Fruit fly (Drosophila melanogaster) whole organism, embryonic: Measurements from ENCODE around the gene fzo.

Source experiments
- Antp ChIP-seq: fragments of 200-800 bp; sonication (Bioruptor generic); optimal IDR thresholded peaks from 3 replicates; lab custom pipeline; 2016; ENCODE audit warnings: missing biosample characterization, missing genetic modification characterization
- CG10366 ChIP-seq: fragments of 200-800 bp; sonication (Bioruptor generic); IDR thresholded peaks from 2 replicates; pipeline ENCODE4 v1.3.6; 2022; ENCODE audit warnings: missing biosample characterization, missing genetic modification characterization
- CG11085 ChIP-seq: fragments of 200-800 bp; sonication (Bioruptor generic); IDR thresholded peaks from 2 replicates; pipeline ENCODE4 v1.3.6; 2022; ENCODE audit warnings: missing biosample characterization, missing genetic modification characterization
- CG1233 ChIP-seq: fragments of 200-800 bp; sonication (Bioruptor generic); optimal IDR thresholded peaks from 4 replicates; lab custom pipeline; 2018; ENCODE audit warnings: missing biosample characterization, mild to moderate bottlenecking, missing genetic modification characterization
- CG15269 ChIP-seq: fragments of 200-800 bp; sonication (Bioruptor generic); optimal IDR thresholded peaks from 2 replicates; lab custom pipeline; 2018; ENCODE audit warnings: missing biosample characterization, mild to moderate bottlenecking, missing genetic modification characterization, moderate library complexity
- CG31388 ChIP-seq: fragments of 200-800 bp; sonication (Bioruptor generic); optimal IDR thresholded peaks from 2 replicates; lab custom pipeline; 2016; ENCODE audit warnings: missing biosample characterization, missing genetic modification characterization
- CG31441 ChIP-seq: fragments of 200-800 bp; sonication (Bioruptor generic); IDR thresholded peaks from 2 replicates; pipeline ENCODE4 v1.3.6; 2022; ENCODE audit warnings: missing biosample characterization, missing genetic modification characterization
- CG33557 ChIP-seq: fragments of 200-800 bp; sonication (Bioruptor generic); optimal IDR thresholded peaks from 2 replicates; lab custom pipeline; 2019; ENCODE audit warnings: missing biosample characterization, mild to moderate bottlenecking, missing genetic modification characterization, moderate library complexity
- CG42726 ChIP-seq: fragments of 200-800 bp; sonication (Bioruptor generic); IDR thresholded peaks from 2 replicates; pipeline ENCODE4 v1.3.6; 2022; ENCODE audit warnings: missing biosample characterization, missing genetic modification characterization; ENCODE audit not compliant: partially characterized antibody
- CG6175 ChIP-seq: fragments of 200-800 bp; sonication (Bioruptor generic); IDR thresholded peaks from 3 replicates; pipeline ENCODE4 v1.3.6; 2022; ENCODE audit warnings: missing biosample characterization, missing genetic modification characterization
- CG6791 ChIP-seq: fragments of 200-800 bp; sonication (Bioruptor generic); IDR thresholded peaks from 3 replicates; pipeline ENCODE4 v1.3.6; 2022; ENCODE audit warnings: missing biosample characterization, missing genetic modification characterization; ENCODE audit not compliant: partially characterized antibody
- CG7357 ChIP-seq: fragments of 200-800 bp; sonication (Bioruptor generic); IDR thresholded peaks from 3 replicates; pipeline ENCODE4 v1.3.6; 2022; ENCODE audit warnings: missing biosample characterization, missing genetic modification characterization
- CG7745 ChIP-seq: fragments of 200-800 bp; sonication (Bioruptor generic); optimal IDR thresholded peaks from 2 replicates; lab custom pipeline; 2018; ENCODE audit warnings: missing biosample characterization, mild to moderate bottlenecking, missing genetic modification characterization, moderate library complexity
- CG8281 ChIP-seq: fragments of 200-800 bp; sonication (Bioruptor generic); optimal IDR thresholded peaks from 2 replicates; lab custom pipeline; 2018; ENCODE audit warnings: missing biosample characterization, mild to moderate bottlenecking, missing genetic modification characterization, moderate library complexity
- CG8359 ChIP-seq: fragments of 200-800 bp; sonication (Bioruptor generic); optimal IDR thresholded peaks from 2 replicates; lab custom pipeline; 2017; ENCODE audit warnings: missing biosample characterization, mild to moderate bottlenecking, missing genetic modification characterization, borderline replicate concordance
- CG8388 ChIP-seq: fragments of 200-800 bp; sonication (Bioruptor generic); optimal IDR thresholded peaks from 2 replicates; lab custom pipeline; 2019; ENCODE audit warnings: missing biosample characterization, mild to moderate bottlenecking, missing genetic modification characterization, moderate library complexity
- Camta ChIP-seq: fragments of 200-800 bp; sonication (Bioruptor generic); optimal IDR thresholded peaks from 2 replicates; lab custom pipeline; 2016; ENCODE audit warnings: missing biosample characterization, missing genetic modification characterization
- D ChIP-seq, 2 experiments: fragments of 200-800 bp in 1 of 2; fragments of >200 bp in 1 of 2; sonication (Bioruptor generic) in 1 of 2; optimal IDR thresholded peaks; 2 replicates in 1 of 2; 3 replicates in 1 of 2; lab custom pipeline; 2017; ENCODE audit warnings: mild to moderate bottlenecking in 1 of 2, missing biosample characterization in 1 of 2, missing genetic modification characterization in 1 of 2, missing genetic modification reagents in 1 of 2
- Dbx ChIP-seq: fragments of 200-800 bp; sonication (Bioruptor generic); IDR thresholded peaks from 3 replicates; pipeline ENCODE4 v1.3.6; 2022; ENCODE audit warnings: missing biosample characterization, missing genetic modification characterization
- Ets65A ChIP-seq: fragments of 200-800 bp; sonication (Bioruptor generic); peaks from one replicate; lab custom pipeline; 2016; ENCODE audit warnings: missing biosample characterization, missing genetic modification characterization
- HmgZ ChIP-seq: fragments of 200-800 bp; sonication (Bioruptor generic); optimal IDR thresholded peaks from 2 replicates; lab custom pipeline; 2018; ENCODE audit warnings: missing biosample characterization, mild to moderate bottlenecking, missing genetic modification characterization
- Hsf ChIP-seq: fragments of 200-800 bp; sonication (Bioruptor generic); optimal IDR thresholded peaks from 3 replicates; lab custom pipeline; 2016; ENCODE audit warnings: missing biosample characterization, missing genetic modification characterization
- Mad ChIP-seq: fragments of 200-800 bp; sonication (Bioruptor generic); optimal IDR thresholded peaks from 2 replicates; lab custom pipeline; 2016; ENCODE audit warnings: missing biosample characterization, missing genetic modification characterization
- Myb ChIP-seq: fragments of 200-800 bp; sonication (Bioruptor generic); optimal IDR thresholded peaks from 2 replicates; lab custom pipeline; 2016; ENCODE audit warnings: missing biosample characterization, missing genetic modification characterization
- NC2β ChIP-seq: fragments of 200-800 bp; sonication (Bioruptor generic); optimal IDR thresholded peaks from 2 replicates; lab custom pipeline; 2016; ENCODE audit warnings: missing biosample characterization, missing genetic modification characterization
- Nf-YA ChIP-seq: fragments of 200-800 bp; sonication (Bioruptor generic); IDR thresholded peaks from 2 replicates; pipeline ENCODE4 v1.3.6; 2022; ENCODE audit warnings: missing biosample characterization, missing genetic modification characterization
- Poxn ChIP-seq: fragments of 200-800 bp; sonication (Bioruptor generic); IDR thresholded peaks from 2 replicates; pipeline ENCODE4 v1.3.6; 2022; ENCODE audit warnings: missing biosample characterization, missing genetic modification characterization
- Ptx1 ChIP-seq: fragments of 200-800 bp; sonication (Bioruptor generic); IDR thresholded peaks from 2 replicates; pipeline ENCODE4 v1.3.6; 2022; ENCODE audit warnings: missing biosample characterization, missing genetic modification characterization
- Sry-β ChIP-seq: fragments of 200-800 bp; sonication (Bioruptor generic); optimal IDR thresholded peaks from 2 replicates; lab custom pipeline; 2018; ENCODE audit warnings: missing biosample characterization, mild to moderate bottlenecking, missing genetic modification characterization, moderate library complexity
- Xbp1 ChIP-seq: fragments of 200-800 bp; sonication (Bioruptor generic); optimal IDR thresholded peaks from 3 replicates; lab custom pipeline; 2016; ENCODE audit warnings: missing biosample characterization, mild to moderate bottlenecking, missing genetic modification characterization
- cad ChIP-seq: fragments of >200 bp; optimal IDR thresholded peaks from 2 replicates; lab custom pipeline; 2017; ENCODE audit warnings: missing biosample characterization, missing genetic modification characterization
- cg ChIP-seq: fragments of 200-800 bp; sonication (Bioruptor generic); optimal IDR thresholded peaks from 3 replicates; lab custom pipeline; 2019; ENCODE audit warnings: missing biosample characterization, mild to moderate bottlenecking, missing genetic modification characterization, moderate library complexity
- ci ChIP-seq: fragments of 200-800 bp; sonication (Bioruptor generic); IDR thresholded peaks from 3 replicates; pipeline ENCODE4 v1.3.6; 2022; ENCODE audit warnings: missing biosample characterization, missing genetic modification characterization
- crc ChIP-seq: fragments of 200-800 bp; sonication (Bioruptor generic); optimal IDR thresholded peaks from 2 replicates; lab custom pipeline; 2016; ENCODE audit warnings: missing biosample characterization, missing genetic modification characterization
- croc ChIP-seq: fragments of 200-800 bp; sonication (Bioruptor generic); conservative IDR thresholded peaks from 3 replicates; pipeline ENCODE4 v1.3.6; 2022; ENCODE audit warnings: missing biosample characterization, missing genetic modification characterization
- crp ChIP-seq, 2 experiments: fragments of 200-800 bp; sonication (Bioruptor generic); optimal IDR thresholded peaks; 2 replicates in 1 of 2; 3 replicates in 1 of 2; lab custom pipeline; 2017; ENCODE audit warnings: missing biosample characterization in 2 of 2, missing genetic modification characterization in 2 of 2, mild to moderate bottlenecking in 1 of 2, moderate library complexity in 1 of 2
- fd96Cb ChIP-seq: fragments of 200-800 bp; sonication (Bioruptor generic); optimal IDR thresholded peaks from 2 replicates; lab custom pipeline; 2018; ENCODE audit warnings: missing biosample characterization, mild to moderate bottlenecking, missing genetic modification characterization, moderate library complexity
- gcm ChIP-seq: fragments of 200-800 bp; sonication (Bioruptor generic); optimal IDR thresholded peaks from 2 replicates; lab custom pipeline; 2019; ENCODE audit warnings: missing biosample characterization, mild to moderate bottlenecking, missing genetic modification characterization, moderate library complexity
- kah ChIP-seq: fragments of 200-800 bp; sonication (Bioruptor generic); optimal IDR thresholded peaks from 2 replicates; lab custom pipeline; 2018; ENCODE audit warnings: missing biosample characterization, mild to moderate bottlenecking, missing genetic modification characterization
- onecut ChIP-seq: fragments of 200-800 bp; sonication (Bioruptor generic); IDR thresholded peaks from 2 replicates; pipeline ENCODE4 v1.3.6; 2022; ENCODE audit warnings: missing biosample characterization, missing genetic modification characterization
- org-1 ChIP-seq: fragments of 200-800 bp; sonication (Bioruptor generic); optimal IDR thresholded peaks from 2 replicates; lab custom pipeline; 2017; ENCODE audit warnings: missing biosample characterization, missing genetic modification characterization
- row ChIP-seq: fragments of 200-800 bp; sonication (Bioruptor generic); IDR thresholded peaks from 3 replicates; pipeline ENCODE4 v1.3.6; 2022; ENCODE audit warnings: missing biosample characterization, missing genetic modification characterization
- scrt ChIP-seq: fragments of 200-800 bp; sonication (Bioruptor generic); optimal IDR thresholded peaks from 2 replicates; lab custom pipeline; 2018; ENCODE audit warnings: missing biosample characterization, mild to moderate bottlenecking, missing genetic modification characterization, moderate library complexity
- sim ChIP-seq: fragments of 200-800 bp; sonication (Bioruptor generic); IDR thresholded peaks from 2 replicates; pipeline ENCODE4 v1.3.6; 2022; ENCODE audit warnings: missing biosample characterization, missing genetic modification characterization
- sima ChIP-seq: fragments of 200-800 bp; sonication (Bioruptor generic); optimal IDR thresholded peaks from 2 replicates; lab custom pipeline; 2016; ENCODE audit warnings: missing biosample characterization, missing genetic modification characterization
- sisA ChIP-seq: fragments of 200-800 bp; sonication (Bioruptor generic); IDR thresholded peaks from 2 replicates; pipeline ENCODE4 v1.3.6; 2022; ENCODE audit warnings: missing biosample characterization, missing genetic modification characterization
- tll ChIP-seq, 2 experiments: fragments of 200-800 bp in 1 of 2; fragments of >200 bp in 1 of 2; sonication (Bioruptor generic) in 1 of 2; optimal IDR thresholded peaks; 2 replicates each; lab custom pipeline; 2017 to 2019; ENCODE audit warnings: missing biosample characterization in 2 of 2, missing genetic modification characterization in 2 of 2, mild to moderate bottlenecking in 1 of 2, moderate library complexity in 1 of 2
- trem ChIP-seq: fragments of 200-800 bp; optimal IDR thresholded peaks from 3 replicates; lab custom pipeline; 2019; ENCODE audit warnings: missing biosample characterization, mild to moderate bottlenecking, missing genetic modification characterization, moderate library complexity
- unc-4 ChIP-seq: fragments of 200-800 bp; sonication (Bioruptor generic); IDR thresholded peaks from 2 replicates; pipeline ENCODE4 v1.3.6; 2022; ENCODE audit warnings: missing biosample characterization, missing genetic modification characterization; ENCODE audit not compliant: partially characterized antibody

Gene fzo

dm6 chr3R:23239934-23240632 is 36.2 kb upstream of the fzo start (continued):
- TF ChIP-seq Sry-β = no peak
- TF ChIP-seq CG31388 (GFP tag; lab: Kevin White, UChicago) = no peak
- TF ChIP-seq Ptx1 (GFP tag; lab: Robert Waterston, UW) = peak; percentile 78
- TF ChIP-seq CG7745 (tag; lab: Kevin White, UChicago) = no peak
- peak; percentile 27 for TF ChIP-seq Camta (GFP tag; lab: Kevin White, UChicago)
- peak; percentile 24 for TF ChIP-seq crc (GFP tag; lab: Kevin White, UChicago)
- TF ChIP-seq Myb = peak; percentile 20
- TF ChIP-seq Mad = no peak
- no peak for TF ChIP-seq crp (GFP tag; optimal IDR thresholded peaks at IDR 0.05; lab: Kevin White, UChicago)
- TF ChIP-seq kah (GFP tag; lab: Kevin White, UChicago) = no peak
- peak; percentile 67 for TF ChIP-seq CG1233
- TF ChIP-seq unc-4 (GFP tag; lab: Robert Waterston, UW) = no peak
- TF ChIP-seq tll (GFP tag; optimal IDR thresholded peaks at IDR 0.05; lab: Kevin White, UChicago) = no peak
- TF ChIP-seq fd96Cb (tag; lab: Kevin White, UChicago) = peak; percentile 75
- peak; percentile 66 for TF ChIP-seq onecut (GFP tag; lab: Robert Waterston, UW)
- TF ChIP-seq NC2β = no peak
- peak; percentile 62 for TF ChIP-seq Antp
- TF ChIP-seq Dbx (GFP tag; lab: Robert Waterston, UW) = peak; percentile 77
- no peak for TF ChIP-seq CG6175 (GFP tag; lab: Robert Waterston, UW)
- TF ChIP-seq Poxn (GFP tag; lab: Robert Waterston, UW) = no peak
- no peak for TF ChIP-seq CG42726 (GFP tag; lab: Robert Waterston, UW)
- TF ChIP-seq CG31441 (GFP tag; lab: Robert Waterston, UW) = peak; percentile 76
- TF ChIP-seq sima (GFP tag; lab: Kevin White, UChicago) = no peak
- TF ChIP-seq trem (tag; lab: Kevin White, UChicago) = peak; percentile 29
- TF ChIP-seq Xbp1 (GFP tag; lab: Kevin White, UChicago) = peak; percentile 57
- TF ChIP-seq row (GFP tag; lab: Robert Waterston, UW) = peak; percentile 85
- TF ChIP-seq ci = peak; percentile 85
- TF ChIP-seq CG15269 (tag; lab: Kevin White, UChicago) = peak; percentile 62
- TF ChIP-seq scrt (GFP tag; lab: Kevin White, UChicago) = peak; percentile 70
- TF ChIP-seq cad (GFP tag; lab: Kevin White, UChicago) = no peak
- TF ChIP-seq org-1 (GFP tag; lab: Kevin White, UChicago) = peak; percentile 51
- peak; percentile 35 for TF ChIP-seq Hsf (GFP tag; lab: Kevin White, UChicago)
- no peak for TF ChIP-seq sim
- TF ChIP-seq CG8388 = peak; percentile 58
- peak; percentile 67 for TF ChIP-seq sisA
- TF ChIP-seq HmgZ (tag; lab: Kevin White, UChicago) = no peak
- no peak for TF ChIP-seq CG33557 (GFP tag; lab: Kevin White, UChicago)
- peak; percentile 55 for TF ChIP-seq CG10366 (GFP tag; lab: Robert Waterston, UW)
- no peak for TF ChIP-seq Ets65A (GFP tag; lab: Kevin White, UChicago)
- TF ChIP-seq cg = no peak
- TF ChIP-seq CG7357 (GFP tag; lab: Robert Waterston, UW) = peak; percentile 41; the same call in 1 of the 3 replicates
- TF ChIP-seq D (optimal IDR thresholded peaks at IDR 0.05; lab: Kevin White, UChicago) = no peak
- peak; percentile 67 for TF ChIP-seq D (GFP tag; optimal IDR thresholded peaks at IDR 0.05; lab: Kevin White, UChicago)
- TF ChIP-seq CG6791 (GFP tag; lab: Robert Waterston, UW) = no peak
- 0 out of 2 replicates have a peak, but pooled peaks have one; percentile 10 for TF ChIP-seq CG11085 (GFP tag; lab: Robert Waterston, UW)
- TF ChIP-seq CG8281 = no peak
- no peak for TF ChIP-seq Nf-YA (GFP tag; lab: Robert Waterston, UW)
- peak; percentile 47; the same call in 2 of the 3 replicates for TF ChIP-seq croc
- TF ChIP-seq gcm (GFP tag; lab: Kevin White, UChicago) = no peak
- TF ChIP-seq CG8359 (GFP tag; lab: Kevin White, UChicago) = peak; percentile 2
